Worm (Caenorhabditis elegans) whole organism, early embryonic: ENCODE results near the gene golg-2.

Experiments
- B0310.2 ChIP-seq: sonication (generic microtip); optimal IDR thresholded peaks from 2 replicates; lab custom pipeline; 2016; ENCODE audit warnings: mild to moderate bottlenecking, missing genetic modification characterization, missing compliant biosample characterization
- F13C5.2 ChIP-seq: sonication (generic microtip); optimal IDR thresholded peaks from 2 replicates; lab custom pipeline; 2017; ENCODE audit warnings: mild to moderate bottlenecking, missing genetic modification characterization, inconsistent platforms, missing compliant biosample characterization
- aly-1 ChIP-seq: sonication (generic microtip); optimal IDR thresholded peaks from 2 replicates; lab custom pipeline; 2016; ENCODE audit warnings: missing genetic modification characterization, missing compliant biosample characterization
- ama-1 ChIP-seq: fragments of 150-350 bp; optimal IDR thresholded peaks from 2 replicates; lab custom pipeline; 2014
- ceh-13 ChIP-seq: fragments of 200-800 bp; sonication (Bioruptor generic); optimal IDR thresholded peaks from 2 replicates; lab custom pipeline; 2018; ENCODE audit warnings: mild to moderate bottlenecking, missing genetic modification characterization, missing compliant biosample characterization
- ceh-36 ChIP-seq: sonication (generic microtip); optimal IDR thresholded peaks from 2 replicates; lab custom pipeline; 2016; ENCODE audit warnings: missing genetic modification characterization, inconsistent platforms, missing compliant biosample characterization
- ets-7 ChIP-seq: sonication (generic microtip); optimal IDR thresholded peaks from 2 replicates; lab custom pipeline; 2016; ENCODE audit warnings: missing genotype, missing genetic modification characterization, missing compliant biosample characterization
- flt-1 ChIP-seq: fragments of 200-800 bp; sonication (Bioruptor generic); IDR thresholded peaks from 2 replicates; pipeline ENCODE4 v1.3.6; 2022; ENCODE audit warnings: missing genetic modification characterization, missing compliant biosample characterization
- hmbx-1 ChIP-seq: sonication (generic microtip); optimal IDR thresholded peaks from 2 replicates; lab custom pipeline; 2016; ENCODE audit warnings: mild to moderate bottlenecking, missing genetic modification characterization, missing compliant biosample characterization
- hmg-4 ChIP-seq: fragments of 200-800 bp; sonication (Bioruptor generic); optimal IDR thresholded peaks from 2 replicates; lab custom pipeline; 2018; ENCODE audit warnings: mild to moderate bottlenecking, missing genetic modification characterization, missing compliant biosample characterization
- hnd-1 ChIP-seq: sonication (generic microtip); optimal IDR thresholded peaks from 2 replicates; lab custom pipeline; 2016; ENCODE audit warnings: missing genetic modification characterization, missing compliant biosample characterization
- pes-1 ChIP-seq: fragments of 200-800 bp; sonication (Bioruptor generic); IDR thresholded peaks from 2 replicates; pipeline ENCODE4 v1.3.6; 2022; ENCODE audit warnings: missing genetic modification reagents, missing genetic modification characterization, missing compliant biosample characterization
- scrt-1 ChIP-seq: fragments of 200-800 bp; sonication (Bioruptor generic); IDR thresholded peaks from 2 replicates; pipeline ENCODE4 v1.3.6; 2022; ENCODE audit warnings: missing genetic modification characterization, missing compliant biosample characterization
- sea-1 ChIP-seq: fragments of 200-800 bp; sonication (Bioruptor generic); conservative IDR thresholded peaks from 2 replicates; pipeline ENCODE4 v1.3.6; 2022; ENCODE audit warnings: missing genetic modification characterization, missing compliant biosample characterization
- tbx-11 ChIP-seq: fragments of 200-800 bp; sonication (Bioruptor generic); IDR thresholded peaks from 2 replicates; pipeline ENCODE4 v1.3.6; 2022; ENCODE audit warnings: missing genetic modification characterization, missing compliant biosample characterization
- tbx-37 ChIP-seq: fragments of 200-800 bp; sonication (Bioruptor generic); conservative IDR thresholded peaks from 2 replicates; pipeline ENCODE4 v1.3.6; 2022; ENCODE audit warnings: missing genetic modification reagents, missing genetic modification characterization, missing compliant biosample characterization
- tra-4 ChIP-seq: sonication (generic microtip); optimal IDR thresholded peaks from 2 replicates; lab custom pipeline; 2017; ENCODE audit warnings: missing genetic modification characterization, missing compliant biosample characterization

Gene golg-2

ce11 chrII:5031612-5032011 lies 8.3 kb downstream of the golg-2 start, which contains the start of gene wdr-83:
wdr-83 (minus strand) TSS chrII:5031712.
- TF ChIP-seq hmbx-1 (tag; lab: Kevin White, UChicago): no peak
- no peak for TF ChIP-seq ama-1 (lab: Kevin White, UChicago)
- no peak for TF ChIP-seq tbx-11 (GFP tag; lab: Robert Waterston, UW)
- TF ChIP-seq F13C5.2 (tag; lab: Kevin White, UChicago): no peak
- no peak for TF ChIP-seq tbx-37 (GFP tag; lab: Robert Waterston, UW)
- TF ChIP-seq tra-4 (tag; lab: Kevin White, UChicago): no peak
- no peak for TF ChIP-seq sea-1 (GFP tag; lab: Robert Waterston, UW)
- TF ChIP-seq ceh-36: no peak
- TF ChIP-seq hnd-1 (tag; lab: Kevin White, UChicago): no peak
- TF ChIP-seq pes-1 (GFP tag; lab: Robert Waterston, UW): no peak
- TF ChIP-seq ets-7: no peak
- no peak for TF ChIP-seq hmg-4
- no peak for TF ChIP-seq scrt-1 (GFP tag; lab: Robert Waterston, UW)
- no peak for TF ChIP-seq B0310.2 (tag; lab: Kevin White, UChicago)
- TF ChIP-seq aly-1 (tag; lab: Kevin White, UChicago): no peak
- no peak for TF ChIP-seq ceh-13 (GFP tag; lab: Kevin White, UChicago)

- TF ChIP-seq scrt-1 (GFP tag; lab: Robert Waterston, UW) (no peak), ama-1 (lab: Kevin White, UChicago) (no peak), aly-1 (tag; lab: Kevin White, UChicago) (no peak), ceh-36 (no peak), hmbx-1 (tag; lab: Kevin White, UChicago) (no peak), ceh-13 (GFP tag; lab: Kevin White, UChicago) (no peak), tbx-37 (GFP tag; lab: Robert Waterston, UW) (no peak), ets-7 (no peak), flt-1 (no peak), hnd-1 (tag; lab: Kevin White, UChicago) (no peak)
Observed at ce11 chrII:5027952-5028351, 11.9 kb downstream of the golg-2 start.

DNA sequence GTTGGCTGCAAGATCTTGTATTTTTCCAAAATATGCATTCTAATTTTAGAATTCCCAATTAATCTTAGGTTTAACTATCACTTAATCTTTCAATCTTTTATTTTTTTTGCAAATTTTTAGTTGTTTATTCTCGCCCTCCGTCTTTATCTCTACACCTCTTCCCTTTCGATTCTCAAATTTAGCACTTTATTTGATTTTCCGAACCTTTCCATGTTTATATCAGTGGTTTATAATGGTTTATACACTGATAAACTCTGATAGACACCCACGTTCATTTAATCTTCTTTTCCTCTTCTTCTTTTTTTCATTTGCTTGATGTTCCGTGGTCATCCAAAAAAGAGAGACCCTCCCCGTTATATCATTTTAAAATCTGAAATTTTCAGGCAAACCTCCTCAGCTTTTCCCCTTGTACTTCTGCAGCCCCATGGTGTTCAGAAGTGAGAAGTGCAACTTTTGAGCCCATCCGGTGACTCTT lies 17.5 kb downstream of the golg-2 start, which contains the start of the genes nsy-1 and F59A6.13:
TSS of gene nsy-1 (plus strand) at position 377 of the 475 bp plus-strand sequence.
TSS of gene F59A6.13 (plus strand) at position 425 of the 475 bp plus-strand sequence.
- TF ChIP-seq hnd-1 (tag; lab: Kevin White, UChicago): no peak
- no peak for TF ChIP-seq hmbx-1 (tag; lab: Kevin White, UChicago)
- no peak for TF ChIP-seq aly-1 (tag; lab: Kevin White, UChicago)
- TF ChIP-seq tra-4 (tag; lab: Kevin White, UChicago): no peak
- no peak for TF ChIP-seq flt-1
- TF ChIP-seq F13C5.2 (tag; lab: Kevin White, UChicago): no peak
- no peak for TF ChIP-seq pes-1 (GFP tag; lab: Robert Waterston, UW)
- TF ChIP-seq ceh-36: no peak
- TF ChIP-seq tbx-11 (GFP tag; lab: Robert Waterston, UW): no peak
- TF ChIP-seq sea-1 (GFP tag; lab: Robert Waterston, UW): no peak
- no peak for TF ChIP-seq ets-7
- TF ChIP-seq ama-1 (lab: Kevin White, UChicago): no peak
- no peak for TF ChIP-seq hmg-4
- no peak for TF ChIP-seq ceh-13 (GFP tag; lab: Kevin White, UChicago)
- no peak for TF ChIP-seq scrt-1 (GFP tag; lab: Robert Waterston, UW)
- TF ChIP-seq B0310.2 (tag; lab: Kevin White, UChicago): no peak
- TF ChIP-seq tbx-37 (GFP tag; lab: Robert Waterston, UW): no peak

ce11 chrII:5021518-5021917 lies 18.4 kb downstream of the golg-2 start:
- TF ChIP-seq aly-1 (tag; lab: Kevin White, UChicago): no peak
- no peak for TF ChIP-seq ets-7
- no peak for TF ChIP-seq ama-1 (lab: Kevin White, UChicago)
- no peak for TF ChIP-seq pes-1 (GFP tag; lab: Robert Waterston, UW)

ce11 chrII:5020513-5021081 lies 19.3 kb downstream of the golg-2 start:
- TF ChIP-seq hnd-1 (tag; lab: Kevin White, UChicago): no peak
- no peak for TF ChIP-seq sea-1 (GFP tag; lab: Robert Waterston, UW)
- no peak for TF ChIP-seq flt-1
- no peak for TF ChIP-seq ceh-13 (GFP tag; lab: Kevin White, UChicago)
- no peak for TF ChIP-seq scrt-1 (GFP tag; lab: Robert Waterston, UW)
- TF ChIP-seq ets-7: no peak
- no peak for TF ChIP-seq ceh-36
- TF ChIP-seq F13C5.2 (tag; lab: Kevin White, UChicago): no peak
- no peak for TF ChIP-seq hmbx-1 (tag; lab: Kevin White, UChicago)
- no peak for TF ChIP-seq B0310.2 (tag; lab: Kevin White, UChicago)
- TF ChIP-seq hmg-4: no peak
- TF ChIP-seq aly-1 (tag; lab: Kevin White, UChicago): no peak
- no peak for TF ChIP-seq tra-4 (tag; lab: Kevin White, UChicago)
- TF ChIP-seq pes-1 (GFP tag; lab: Robert Waterston, UW): no peak
- TF ChIP-seq ama-1 (lab: Kevin White, UChicago): no peak
- TF ChIP-seq tbx-11 (GFP tag; lab: Robert Waterston, UW): no peak
- no peak for TF ChIP-seq tbx-37 (GFP tag; lab: Robert Waterston, UW)

DNA sequence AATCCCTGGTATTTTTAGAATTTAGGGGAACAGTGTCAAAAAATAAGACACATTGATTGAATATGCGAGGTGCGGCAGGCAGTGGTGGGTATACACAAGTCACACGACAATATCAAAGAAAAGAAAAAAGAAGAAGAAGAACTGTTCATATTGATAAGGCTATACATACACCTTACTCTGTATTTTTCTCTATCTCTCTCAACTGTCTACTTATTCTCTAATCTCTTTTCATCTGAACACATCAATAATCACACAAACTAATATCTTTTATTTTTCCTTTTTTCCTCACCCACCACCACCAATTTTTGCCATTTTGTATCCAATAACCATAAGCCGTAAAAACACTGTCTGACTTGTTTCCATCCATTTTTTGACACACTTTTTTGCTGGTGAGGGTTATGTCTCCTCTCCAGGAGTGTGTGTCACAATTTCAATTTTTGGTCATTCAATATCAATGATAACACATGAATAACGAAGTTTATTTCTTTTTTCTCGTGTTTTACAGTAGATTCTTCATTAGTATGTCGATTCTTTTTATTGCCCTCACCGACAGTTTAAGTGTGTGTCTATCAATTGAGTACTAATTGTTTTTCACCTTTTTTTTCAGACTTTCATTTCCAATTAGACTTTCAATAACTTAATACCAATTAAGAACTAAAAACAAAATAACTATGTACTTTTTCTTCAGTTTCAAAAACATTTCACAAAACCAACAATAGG lies 20.3 kb downstream of the golg-2 start:
- TF ChIP-seq hmg-4: no peak
- no peak for TF ChIP-seq tra-4 (tag; lab: Kevin White, UChicago)
- TF ChIP-seq B0310.2 (tag; lab: Kevin White, UChicago): no peak
- TF ChIP-seq ama-1 (lab: Kevin White, UChicago): no peak
- TF ChIP-seq tbx-11 (GFP tag; lab: Robert Waterston, UW): no peak
- TF ChIP-seq hmbx-1 (tag; lab: Kevin White, UChicago): no peak
- TF ChIP-seq ceh-36: no peak
- TF ChIP-seq aly-1 (tag; lab: Kevin White, UChicago): no peak
- TF ChIP-seq pes-1 (GFP tag; lab: Robert Waterston, UW): no peak
- no peak for TF ChIP-seq ceh-13 (GFP tag; lab: Kevin White, UChicago)
- TF ChIP-seq ets-7: no peak
- no peak for TF ChIP-seq sea-1 (GFP tag; lab: Robert Waterston, UW)
- no peak for TF ChIP-seq tbx-37 (GFP tag; lab: Robert Waterston, UW)
- TF ChIP-seq F13C5.2 (tag; lab: Kevin White, UChicago): no peak
- TF ChIP-seq scrt-1 (GFP tag; lab: Robert Waterston, UW): no peak
- TF ChIP-seq flt-1: no peak
